Worm (Caenorhabditis elegans): Measurements from ENCODE around the gene nhx-2.

Gene nhx-2

ce11 chrII:7709301-7709754 lies 15.6 kb upstream of the nhx-2 start, which contains the start of gene sre-1:
Gene sre-1 (plus strand): TSS chrII:7709704.
- TF ChIP-seq zfh-2 (GFP tag; conservative IDR thresholded peaks at IDR 0.05) (no peak), dpl-1 (GFP tag; optimal IDR thresholded peaks at IDR 0.05) (no peak), K11D2.4 (GFP tag; IDR thresholded peaks at IDR 0.05) (no peak), F23B12.7 (tag; optimal IDR thresholded peaks at IDR 0.05; ENCODE audit: insufficient read depth) (no peak), ceh-27 (GFP tag; optimal IDR thresholded peaks at IDR 0.05) (no peak), madf-8 (GFP tag; conservative IDR thresholded peaks at IDR 0.05) (no peak), B0336.3 (GFP tag; IDR thresholded peaks at IDR 0.05) (no peak), atf-7 (tag; optimal IDR thresholded peaks at IDR 0.05) (no peak), ztf-25 (GFP tag; IDR thresholded peaks at IDR 0.05) (no peak), lin-35 (GFP tag; optimal IDR thresholded peaks at IDR 0.05) (no peak)

DNA sequence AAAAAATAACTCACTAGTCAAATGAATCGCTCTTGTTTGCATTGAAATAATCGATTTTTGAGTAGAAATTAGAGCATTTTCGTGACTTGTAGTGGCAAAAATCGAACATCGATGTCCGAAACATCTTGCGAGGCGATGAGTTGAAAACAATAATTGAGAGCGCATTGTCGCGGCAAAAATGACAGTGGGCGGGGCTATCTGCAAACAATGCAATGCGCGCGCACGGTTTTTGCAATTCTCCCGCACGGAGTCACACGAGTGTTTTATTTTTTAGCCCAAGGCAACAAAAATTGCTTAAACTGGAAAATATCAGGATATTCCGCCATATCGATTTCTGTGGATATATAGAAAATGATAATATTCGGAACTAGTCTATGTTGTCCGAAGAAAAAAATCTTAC lies 14.8 kb upstream of the nhx-2 start, which contains the start of gene B0495.9:
Gene B0495.9 (minus strand): TSS at position 171 of the 400 bp plus-strand sequence.
- peak; percentile 5 for TF ChIP-seq snpc-4 (GFP tag; optimal IDR thresholded peaks at IDR 0.05)
- TF ChIP-seq snpc-4 (tag; optimal IDR thresholded peaks at IDR 0.05) = no peak
- no peak for TF ChIP-seq F10E7.11 (tag; optimal IDR thresholded peaks at IDR 0.05)
- TF ChIP-seq nfyb-1 (GFP tag; IDR thresholded peaks at IDR 0.05) = peak; percentile 44; the same call in 1 of the 2 replicates
- no peak for TF ChIP-seq nhr-179 (tag; optimal IDR thresholded peaks at IDR 0.05)
- TF ChIP-seq xnd-1 (tag; optimal IDR thresholded peaks at IDR 0.05) = peak; percentile 12
- peak; percentile 73; the same call in 1 of the 2 replicates for TF ChIP-seq ztf-28 (GFP tag; IDR thresholded peaks at IDR 0.05)
- peak; percentile 4 for TF ChIP-seq snpc-1.1 (tag; optimal IDR thresholded peaks at IDR 0.05; ENCODE audit: insufficient read depth)
- TF ChIP-seq F39B2.1 (GFP tag; IDR thresholded peaks at IDR 0.05) = no peak
- peak; percentile 40 for TF ChIP-seq rpc-1 (optimal IDR thresholded peaks at IDR 0.05)
- TF ChIP-seq rpc-1 (tag; optimal IDR thresholded peaks at IDR 0.05) = no peak
- no peak for TF ChIP-seq ztf-3 (GFP tag; optimal IDR thresholded peaks at IDR 0.05)
- peak; percentile 81 for TF ChIP-seq dox-1 (GFP tag; IDR thresholded peaks at IDR 0.05)
- 0 out of 2 replicates have a peak, but pooled peaks have one; percentile 55 for TF ChIP-seq Y53G8AR.9 (GFP tag; conservative IDR thresholded peaks at IDR 0.05)
- TF ChIP-seq F23B12.7 (tag; optimal IDR thresholded peaks at IDR 0.05; ENCODE audit: insufficient read depth) = peak; percentile 26
- TF ChIP-seq attf-3 (GFP tag; conservative IDR thresholded peaks at IDR 0.05) = 0 out of 2 replicates have a peak, but pooled peaks have one; percentile 38
- no peak for TF ChIP-seq hlh-12 (tag; optimal IDR thresholded peaks at IDR 0.05)
- TF ChIP-seq ceh-79 (tag; optimal IDR thresholded peaks at IDR 0.05) = no peak
- peak; percentile 51 for TF ChIP-seq nhr-80 (tag; optimal IDR thresholded peaks at IDR 0.05)
- peak; percentile 36 for TF ChIP-seq tbp1 (GFP tag; optimal IDR thresholded peaks at IDR 0.05)
- peak; percentile 66 for TF ChIP-seq ZK185.1 (tag; optimal IDR thresholded peaks at IDR 0.05; ENCODE audit: poor library complexity, severe bottlenecking)
- no peak for TF ChIP-seq ama-1 (optimal IDR thresholded peaks at IDR 0.05)
- TF ChIP-seq ama-1 (GFP tag; optimal IDR thresholded peaks at IDR 0.05) = peak in 1 of 2 experiments; percentile 45
- TF ChIP-seq zim-3 (tag; optimal IDR thresholded peaks at IDR 0.05) = no peak
- TF ChIP-seq lin-54 (GFP tag; optimal IDR thresholded peaks at IDR 0.05) = peak; percentile 43
- peak; percentile 26 for TF ChIP-seq him-1 (tag; optimal IDR thresholded peaks at IDR 0.05)
- no peak for TF ChIP-seq C06A6.2 (GFP tag; conservative IDR thresholded peaks at IDR 0.05)
- peak; percentile 57 for TF ChIP-seq ceh-27 (GFP tag; optimal IDR thresholded peaks at IDR 0.05)
- TF ChIP-seq pbrm-1 (GFP tag; IDR thresholded peaks at IDR 0.05) = peak; percentile 51; the same call in 1 of the 2 replicates
- TF ChIP-seq K11D2.4 (GFP tag; IDR thresholded peaks at IDR 0.05) = no peak
- peak; percentile 60 for TF ChIP-seq attf-5 (GFP tag; optimal IDR thresholded peaks at IDR 0.05)
- TF ChIP-seq cebp-1 (GFP tag; IDR thresholded peaks at IDR 0.05) = no peak
- peak; percentile 63 for TF ChIP-seq cebp-1 (tag; optimal IDR thresholded peaks at IDR 0.05)
- TF ChIP-seq tbx-9 (tag; optimal IDR thresholded peaks at IDR 0.05; ENCODE audit: borderline replicate concordance) = no peak
- TF ChIP-seq nfya-1 (tag; optimal IDR thresholded peaks at IDR 0.05; ENCODE audit: borderline replicate concordance, insufficient read depth) = no peak
- peak; percentile 40 for TF ChIP-seq die-1 (tag; optimal IDR thresholded peaks at IDR 0.05)
- TF ChIP-seq lin-40 (tag; optimal IDR thresholded peaks at IDR 0.05) = no peak
- peak; percentile 28; the same call in 1 of the 2 replicates for TF ChIP-seq rcor-1 (GFP tag; IDR thresholded peaks at IDR 0.05)
- peak; percentile 66 for TF ChIP-seq madf-6 (GFP tag; IDR thresholded peaks at IDR 0.05)
- peak; percentile 63 for TF ChIP-seq mcd-1 (GFP tag; IDR thresholded peaks at IDR 0.05)
